Fruit fly (Drosophila melanogaster): ENCODE data around the gene beta-Spec.

beta-Spec gene

DNA sequence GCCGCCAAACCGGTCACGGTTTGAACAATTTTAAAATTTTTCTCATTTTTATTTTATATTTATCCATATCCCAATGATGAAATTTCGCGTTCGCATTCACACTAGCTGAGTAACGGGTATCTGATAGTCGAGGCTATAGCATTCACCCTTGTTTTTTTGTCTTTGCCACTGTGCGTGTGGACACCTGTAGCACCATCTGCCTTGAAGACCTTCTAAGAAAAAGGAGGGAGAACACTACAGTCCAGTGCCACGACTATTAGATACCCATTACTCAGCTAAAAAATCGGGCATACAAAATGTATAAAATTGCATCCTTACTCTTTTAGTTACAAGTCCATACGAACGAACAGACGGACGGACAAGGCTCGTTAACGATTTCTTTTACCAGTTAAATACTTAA lies 35.0 kb upstream of the beta-Spec start (continued):
- TF ChIP-seq vvl (GFP tag; IDR thresholded peaks at IDR 0.05) (no peak), Elba2 (GFP tag; optimal IDR thresholded peaks at IDR 0.05) (no peak), CG14860 (GFP tag; IDR thresholded peaks at IDR 0.05; ENCODE audit: partially characterized antibody) (peak; percentile 57; the same call in 1 of the 3 replicates), CG15696 (tag; optimal IDR thresholded peaks at IDR 0.05) (no peak), hb (GFP tag; IDR thresholded peaks at IDR 0.05; ENCODE audit: partially characterized antibody) (0 out of 3 replicates have a peak, but pooled peaks have one; percentile 62), CG4707 (GFP tag; optimal IDR thresholded peaks at IDR 0.05) (no peak), Dref (GFP tag; IDR thresholded peaks at IDR 0.05) (no peak), TFAM (GFP tag; optimal IDR thresholded peaks at IDR 0.05) (no peak), Atf3 (GFP tag; optimal IDR thresholded peaks at IDR 0.05) (no peak), disco-r (GFP tag; optimal IDR thresholded peaks at IDR 0.05) (no peak), CG4424 (GFP tag; optimal IDR thresholded peaks at IDR 0.05) (no peak), CG17568 (GFP tag; optimal IDR thresholded peaks at IDR 0.05) (no peak), CG6791 (GFP tag; IDR thresholded peaks at IDR 0.05; ENCODE audit: partially characterized antibody) (peak; percentile 49; the same call in 1 of the 3 replicates), h (optimal IDR thresholded peaks at IDR 0.05) (no peak), Antp (GFP tag; optimal IDR thresholded peaks at IDR 0.05) (no peak), CG1024 (GFP tag; IDR thresholded peaks at IDR 0.05) (no peak), dm (GFP tag; optimal IDR thresholded peaks at IDR 0.05) (no peak), slbo (GFP tag; IDR thresholded peaks at IDR 0.05) (no peak), CG14441 (GFP tag; IDR thresholded peaks at IDR 0.05) (no peak), CG30431 (GFP tag; optimal IDR thresholded peaks at IDR 0.05) (no peak), Aef1 (GFP tag; IDR thresholded peaks at IDR 0.05) (no peak), CG9817 (tag; optimal IDR thresholded peaks at IDR 0.05) (no peak), CG10267 (tag; optimal IDR thresholded peaks at IDR 0.05) (no peak), Bgb (GFP tag; IDR thresholded peaks at IDR 0.05; ENCODE audit: partially characterized antibody) (0 out of 2 replicates have a peak, but pooled peaks have one; percentile 7), sens-2 (GFP tag; IDR thresholded peaks at IDR 0.05) (no peak), ato (GFP tag; IDR thresholded peaks at IDR 0.05; ENCODE audit: partially characterized antibody) (no peak), stc (GFP tag; IDR thresholded peaks at IDR 0.05) (no peak)

DNA sequence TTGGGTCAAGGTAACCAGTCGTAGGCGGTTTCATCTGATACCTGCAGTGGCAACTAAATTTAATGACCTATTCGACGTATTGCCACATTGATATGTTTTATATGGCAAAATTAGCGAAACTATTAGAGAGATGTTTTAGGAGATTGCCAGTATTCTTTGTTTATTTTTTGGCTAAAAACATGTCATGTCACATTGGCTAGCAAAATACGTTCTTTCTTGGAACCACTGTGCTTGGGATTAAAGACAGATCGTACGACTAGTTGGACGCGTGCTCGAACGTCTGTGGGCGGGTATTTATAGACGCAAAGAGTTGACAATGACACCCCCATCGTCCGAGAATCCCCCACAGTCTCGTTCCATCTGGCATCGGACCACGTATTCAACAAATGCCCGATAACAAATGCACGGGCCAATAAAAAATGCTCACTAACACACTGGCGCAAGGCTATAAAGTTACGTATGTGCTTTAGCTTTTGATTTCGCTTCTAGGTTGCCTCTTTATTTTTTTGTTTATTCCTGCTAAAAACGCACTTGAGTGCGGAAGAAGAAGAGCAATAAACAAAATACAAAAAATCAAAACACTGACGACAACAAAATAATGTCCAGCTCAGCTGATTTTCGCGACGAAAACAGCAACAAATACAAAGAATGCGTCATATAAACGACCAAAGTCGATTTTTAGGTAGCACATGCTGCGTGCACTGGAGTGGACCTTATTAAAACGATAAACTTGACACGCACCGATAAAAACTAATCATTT lies 32.8 kb upstream of the beta-Spec start:
- no peak for TF ChIP-seq sob (GFP tag; IDR thresholded peaks at IDR 0.05)
- peak; percentile 57 for TF ChIP-seq Drgx (GFP tag; IDR thresholded peaks at IDR 0.05)
- peak; percentile 10 for TF ChIP-seq p53 (GFP tag; optimal IDR thresholded peaks at IDR 0.05)
- peak in 1 of 2 experiments; percentile 19 for TF ChIP-seq Pdp1 (GFP tag; optimal IDR thresholded peaks at IDR 0.05)
- TF ChIP-seq chinmo (GFP tag; IDR thresholded peaks at IDR 0.05; ENCODE audit: partially characterized antibody) = peak; percentile 84
- peak; percentile 17; the same call in 1 of the 2 replicates for TF ChIP-seq CG13287 (GFP tag; IDR thresholded peaks at IDR 0.05; ENCODE audit: partially characterized antibody)
- TF ChIP-seq sr (GFP tag; IDR thresholded peaks at IDR 0.05) = peak; percentile 80
- TF ChIP-seq BtbVII (GFP tag; optimal IDR thresholded peaks at IDR 0.05) = no peak
- TF ChIP-seq Med (GFP tag) = peak; percentile 0
- TF ChIP-seq CG12769 (tag; optimal IDR thresholded peaks at IDR 0.05) = peak; percentile 52
- TF ChIP-seq CG12299 (tag; optimal IDR thresholded peaks at IDR 0.05) = no peak
- no peak for TF ChIP-seq gem (tag; optimal IDR thresholded peaks at IDR 0.05)
- TF ChIP-seq CG11696 (GFP tag; IDR thresholded peaks at IDR 0.05) = 0 out of 2 replicates have a peak, but pooled peaks have one; percentile 10
